Fruit fly (Drosophila melanogaster): ENCODE results near the gene Pgant4.

Gene Pgant4

dm6 chr2L:3422753-3423152 lies 49.6 kb upstream of the Pgant4 start (continued):
- TF ChIP-seq Deaf1 (tag; optimal IDR thresholded peaks at IDR 0.05) (peak; percentile 42), CG17568 (GFP tag; optimal IDR thresholded peaks at IDR 0.05) (peak; percentile 26), gcm2 (GFP tag; optimal IDR thresholded peaks at IDR 0.05) (no peak), Max (GFP tag; optimal IDR thresholded peaks at IDR 0.05) (no peak), chm (GFP tag; IDR thresholded peaks at IDR 0.05) (peak; percentile 43; the same call in 1 of the 2 replicates), CG16863 (GFP tag; optimal IDR thresholded peaks at IDR 0.05) (no peak), Adf1 (GFP tag; IDR thresholded peaks at IDR 0.05) (peak; percentile 49; the same call in 1 of the 2 replicates), Eip74EF (GFP tag; optimal IDR thresholded peaks at IDR 0.05) (peak in 1 of 2 experiments; percentile 26), CG10959 (GFP tag; IDR thresholded peaks at IDR 0.05) (no peak), kni (GFP tag; optimal IDR thresholded peaks at IDR 0.05) (peak; percentile 19), insv (GFP tag; optimal IDR thresholded peaks at IDR 0.05) (peak in 1 of 2 experiments; percentile 87)

dm6 chr2L:3425947-3426346 lies 46.5 kb upstream of the Pgant4 start:
- TF ChIP-seq nerfin-1 (tag; optimal IDR thresholded peaks at IDR 0.05), result peak; percentile 30
- no peak for TF ChIP-seq amos (GFP tag; IDR thresholded peaks at IDR 0.05; ENCODE audit: partially characterized antibody)
- no peak for TF ChIP-seq grau (tag; optimal IDR thresholded peaks at IDR 0.05)
- peak; percentile 75 to 77 for TF ChIP-seq Trl (optimal IDR thresholded peaks at IDR 0.05)
- no peak for TF ChIP-seq Trl (GFP tag; optimal IDR thresholded peaks at IDR 0.05)
- TF ChIP-seq CG3163 (GFP tag; optimal IDR thresholded peaks at IDR 0.05), result peak; percentile 80
- no peak for TF ChIP-seq CG4730 (GFP tag; IDR thresholded peaks at IDR 0.05)
- TF ChIP-seq ttk (GFP tag; IDR thresholded peaks at IDR 0.05), result peak; percentile 26; the same call in 1 of the 2 replicates
- peak; percentile 29 for TF ChIP-seq cg (GFP tag; optimal IDR thresholded peaks at IDR 0.05)
- TF ChIP-seq Chrac-16 (GFP tag; optimal IDR thresholded peaks at IDR 0.05), result no peak
- no peak for TF ChIP-seq pb (GFP tag; optimal IDR thresholded peaks at IDR 0.05)
- peak; percentile 12 for TF ChIP-seq sens (GFP tag)
- peak; percentile 71; the same call in 1 of the 2 replicates for TF ChIP-seq seq (GFP tag; IDR thresholded peaks at IDR 0.05)

DNA sequence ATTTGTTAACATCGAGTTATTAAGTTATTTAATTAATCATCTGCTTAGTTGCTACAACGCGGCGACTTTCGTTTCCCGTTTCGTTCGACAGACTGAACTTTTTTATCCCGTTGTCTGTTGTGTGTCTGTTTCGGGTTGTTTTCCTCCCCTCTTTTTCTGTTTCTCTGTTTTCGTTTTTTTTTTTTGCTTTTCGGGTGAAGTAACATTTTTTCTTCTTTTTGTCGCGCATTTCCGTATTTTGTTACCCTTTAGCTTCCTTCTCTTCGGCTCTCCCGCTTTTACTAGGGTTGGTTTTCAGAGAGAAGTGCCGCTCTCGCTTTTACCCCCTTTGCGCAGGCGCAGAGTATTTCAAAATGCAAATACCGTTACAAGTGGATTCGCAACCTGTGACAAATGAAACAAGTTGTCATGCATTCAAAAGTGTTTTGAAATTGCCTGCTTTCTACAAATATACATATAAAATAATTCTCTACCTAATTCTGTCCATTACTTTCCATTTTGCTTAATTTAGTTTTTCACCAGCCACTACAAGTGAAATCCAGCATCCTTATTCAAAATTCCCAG lies 45.7 kb upstream of the Pgant4 start, which contains the start of gene Pgant2:
Gene Pgant2 (minus strand): TSS at position 51 of the 564 bp plus-strand sequence.
- TF ChIP-seq CG16863 (GFP tag; optimal IDR thresholded peaks at IDR 0.05) (no peak), seq (GFP tag; IDR thresholded peaks at IDR 0.05) (peak; percentile 77), Trl (optimal IDR thresholded peaks at IDR 0.05) (peak; percentile 43), Trl (GFP tag; optimal IDR thresholded peaks at IDR 0.05) (no peak), CG32772 (GFP tag; IDR thresholded peaks at IDR 0.05) (peak; percentile 30; the same call in 1 of the 2 replicates), MTF-1 (GFP tag; optimal IDR thresholded peaks at IDR 0.05; ENCODE audit: borderline replicate concordance) (no peak), CG3995 (GFP tag; optimal IDR thresholded peaks at IDR 0.05) (peak; percentile 79), vvl (GFP tag; IDR thresholded peaks at IDR 0.05) (0 out of 2 replicates have a peak, but pooled peaks have one; percentile 9), Ets65A (GFP tag) (peak; percentile 31), sqz (GFP tag; optimal IDR thresholded peaks at IDR 0.05) (peak; percentile 85), Mad (GFP tag; optimal IDR thresholded peaks at IDR 0.05) (no peak), nerfin-1 (tag; optimal IDR thresholded peaks at IDR 0.05) (peak; percentile 95), zen2 (GFP tag; IDR thresholded peaks at IDR 0.05; ENCODE audit: partially characterized antibody) (0 out of 3 replicates have a peak, but pooled peaks have one; percentile 16), CG7839 (tag; optimal IDR thresholded peaks at IDR 0.05) (no peak), ewg (GFP tag; optimal IDR thresholded peaks at IDR 0.05) (peak; percentile 90)

DNA sequence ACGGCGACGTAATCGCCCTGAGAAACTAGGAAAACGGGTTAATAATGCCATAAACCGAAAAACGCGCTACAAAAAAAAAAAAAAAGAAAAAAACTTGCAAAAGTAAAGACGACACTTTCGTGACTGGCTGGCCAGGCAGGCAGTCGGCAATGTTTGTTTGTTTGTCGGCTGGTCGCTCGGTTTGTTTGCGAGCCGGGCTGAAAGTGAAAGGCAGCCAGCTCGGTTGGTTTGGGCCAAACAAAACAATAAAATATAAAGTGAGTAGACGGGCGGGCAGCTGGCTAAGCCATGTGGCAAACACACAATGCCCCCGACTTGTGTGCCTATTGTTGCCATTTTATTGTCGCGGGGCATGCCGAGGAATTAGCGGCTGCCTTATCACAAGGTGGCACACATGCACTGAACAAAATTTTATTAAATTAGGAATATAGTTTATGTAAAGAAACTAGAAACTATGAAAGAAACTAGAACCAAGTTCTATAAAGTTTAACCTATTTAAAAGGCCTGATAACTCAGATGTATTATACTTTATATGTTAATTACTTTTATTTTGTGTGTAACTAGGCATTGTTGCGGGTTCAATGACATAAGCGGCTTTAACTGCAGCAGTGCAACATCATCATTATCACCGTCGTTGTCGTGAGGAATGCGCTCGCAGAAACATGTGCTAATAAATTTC lies 43.8 kb upstream of the Pgant4 start:
- peak; percentile 79 for TF ChIP-seq Blimp-1 (GFP tag; optimal IDR thresholded peaks at IDR 0.05)
- 0 out of 2 replicates have a peak, but pooled peaks have one; percentile 15 for TF ChIP-seq CG31441 (GFP tag; IDR thresholded peaks at IDR 0.05)
- TF ChIP-seq CG42726 (GFP tag; IDR thresholded peaks at IDR 0.05; ENCODE audit: partially characterized antibody), result no peak
- TF ChIP-seq CG9727 (GFP tag; optimal IDR thresholded peaks at IDR 0.05), result no peak
- no peak for TF ChIP-seq CG14050 (GFP tag; IDR thresholded peaks at IDR 0.05)
- TF ChIP-seq CG5180 (GFP tag; optimal IDR thresholded peaks at IDR 0.05), result peak; percentile 39
- TF ChIP-seq Rfx (GFP tag; IDR thresholded peaks at IDR 0.05), result no peak
- TF ChIP-seq NfI (GFP tag; optimal IDR thresholded peaks at IDR 0.05), result no peak
- TF ChIP-seq Drgx (GFP tag; IDR thresholded peaks at IDR 0.05), result peak; percentile 59
- TF ChIP-seq wor (GFP tag; IDR thresholded peaks at IDR 0.05), result no peak
- TF ChIP-seq peb (GFP tag; IDR thresholded peaks at IDR 0.05), result no peak
